Fruit fly (Drosophila melanogaster) Kc167 (cell line): ENCODE data around the gene CG15894.

Experiments used
- Myc ChIP-seq: fragments of >200 bp; optimal IDR thresholded peaks from 2 replicates; lab custom pipeline; 2017; ENCODE audit warnings: missing external identifiers
- Sin3A ChIP-seq: fragments of >200 bp; optimal IDR thresholded peaks from 2 replicates; lab custom pipeline; 2018; ENCODE audit warnings: missing external identifiers
- h ChIP-seq: fragments of >200 bp; optimal IDR thresholded peaks from 3 replicates; lab custom pipeline; 2018; ENCODE audit warnings: missing external identifiers
- insv ChIP-seq: fragments of >200 bp; optimal IDR thresholded peaks from 3 replicates; lab custom pipeline; 2018; ENCODE audit warnings: missing external identifiers
- psq ChIP-seq: fragments of >200 bp; optimal IDR thresholded peaks from 2 replicates; lab custom pipeline; 2017; ENCODE audit warnings: missing external identifiers
- ttk ChIP-seq: sonication (Bioruptor generic); optimal IDR thresholded peaks from 2 replicates; lab custom pipeline; 2017; ENCODE audit warnings: missing external identifiers

DNA sequence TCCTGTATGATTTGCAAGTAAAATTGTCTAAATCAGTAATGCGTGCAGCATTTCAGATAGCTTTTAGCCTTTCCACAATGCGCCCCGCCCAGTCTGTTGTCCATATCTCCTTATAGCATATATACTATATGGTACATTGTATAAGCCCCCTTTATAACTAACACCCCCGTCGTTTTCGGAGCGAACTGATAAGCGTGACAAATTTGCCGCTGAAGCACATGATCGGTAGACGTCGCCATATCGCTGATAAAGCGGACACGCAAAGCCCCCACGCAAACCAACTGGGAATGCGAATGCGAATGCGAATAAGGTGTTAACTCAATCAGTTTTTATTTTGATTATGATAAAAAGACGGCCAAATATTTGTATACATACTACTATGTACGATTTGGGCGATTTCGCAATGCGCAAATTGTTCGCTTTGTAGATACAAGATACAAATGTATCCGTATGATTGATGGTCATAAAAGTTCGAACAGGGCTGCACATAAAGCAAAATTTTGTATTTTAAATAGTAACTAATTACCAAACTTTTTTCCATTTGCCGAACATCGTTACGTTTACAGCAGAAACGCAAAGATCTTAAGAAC, 46.2 kb downstream of the CG15894 start:
- TF ChIP-seq Myc = no peak
- no peak for TF ChIP-seq insv (lab: Kevin White, UChicago)
- no peak for TF ChIP-seq h (lab: Kevin White, UChicago)
- no peak for TF ChIP-seq psq (lab: Kevin White, UChicago)
- no peak for TF ChIP-seq Sin3A
- TF ChIP-seq ttk (lab: Kevin White, UChicago) = no peak
